Worm (Caenorhabditis elegans): ENCODE measurements around the gene ttr-20.
A peak's percentile ranks its signal among the peaks of the same experiment; 100 is the strongest.

ttr-20 gene

DNA sequence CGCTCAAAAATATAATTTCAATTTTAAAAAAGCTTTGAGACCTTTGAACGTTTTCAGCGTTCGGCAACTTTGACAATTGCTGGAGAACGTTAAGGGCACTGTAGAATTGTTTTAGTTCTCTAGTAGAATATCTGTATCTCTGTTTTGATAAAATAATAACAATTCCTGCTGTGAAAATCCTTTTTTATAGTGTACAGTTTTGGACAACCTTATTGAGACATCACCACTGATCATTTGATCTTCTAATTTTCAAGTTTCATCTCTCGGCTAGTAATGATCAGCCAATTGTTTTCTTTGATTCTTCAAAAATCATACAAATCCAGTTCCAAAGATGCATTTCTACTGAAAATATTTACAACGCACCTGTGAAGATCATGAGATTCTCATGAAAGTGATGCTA is 46.0 kb downstream of the ttr-20 start, which contains the start of gene F15E6.10:
F15E6.10 (plus strand) TSS at position 301 of the 400 bp plus-strand sequence.
- TF ChIP-seq fkh-4 (tag; optimal IDR thresholded peaks at IDR 0.05; ENCODE audit: borderline replicate concordance) (no peak), elt-3 (tag; optimal IDR thresholded peaks at IDR 0.05) (no peak), nhr-28 (tag; optimal IDR thresholded peaks at IDR 0.05) (no peak)

DNA sequence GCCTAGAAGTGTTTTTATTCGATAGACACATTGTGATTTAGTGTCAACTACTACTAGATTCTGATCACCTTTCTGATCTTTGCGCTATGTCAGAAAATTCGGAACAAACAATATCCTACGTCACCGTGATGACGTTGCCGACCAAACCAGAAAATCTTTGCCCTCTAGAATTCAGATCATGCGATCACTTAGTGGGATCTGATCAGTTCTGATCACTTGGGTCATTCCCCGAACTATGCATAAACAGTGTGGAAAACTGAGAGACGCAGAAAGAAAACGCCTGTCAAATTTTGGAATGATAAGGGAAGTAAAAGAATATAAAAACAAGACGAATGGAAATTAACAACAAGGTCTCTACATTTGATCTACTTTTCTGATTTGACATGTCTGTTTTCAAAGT is 48.0 kb downstream of the ttr-20 start, which contains the start of gene F15E6.3:
F15E6.3 (plus strand) TSS at position 344 of the 400 bp plus-strand sequence.
- TF ChIP-seq tlp-1 (tag; optimal IDR thresholded peaks at IDR 0.05) (no peak), mdl-1 (tag; optimal IDR thresholded peaks at IDR 0.05) (peak in 1 of 2 experiments; percentile 66), lin-35 (GFP tag; optimal IDR thresholded peaks at IDR 0.05) (peak in 1 of 2 experiments; percentile 60), blmp-1 (tag; optimal IDR thresholded peaks at IDR 0.05) (peak; percentile 84), C16A3.4 (tag; optimal IDR thresholded peaks at IDR 0.05) (peak; percentile 12), unc-130 (tag; optimal IDR thresholded peaks at IDR 0.05) (peak; percentile 39), xbp-1 (tag; optimal IDR thresholded peaks at IDR 0.05) (peak; percentile 32), snpc-4 (tag; optimal IDR thresholded peaks at IDR 0.05) (no peak), nhr-28 (tag; optimal IDR thresholded peaks at IDR 0.05) (no peak), nhr-71 (tag; optimal IDR thresholded peaks at IDR 0.05) (peak; percentile 70), nhr-84 (tag; optimal IDR thresholded peaks at IDR 0.05) (no peak), nhr-85 (tag) (peak; percentile 94), nhr-90 (tag; optimal IDR thresholded peaks at IDR 0.05; ENCODE audit: poor library complexity) (peak; percentile 24), nhr-11 (tag; optimal IDR thresholded peaks at IDR 0.05) (no peak), lsy-2 (tag; optimal IDR thresholded peaks at IDR 0.05) (peak in 1 of 2 experiments; percentile 42), nhr-19 (GFP tag; conservative IDR thresholded peaks at IDR 0.05) (peak; percentile 40), skn-1 (tag; optimal IDR thresholded peaks at IDR 0.05) (no peak), nhr-20 (tag; optimal IDR thresholded peaks at IDR 0.05) (peak; percentile 79), efl-1 (optimal IDR thresholded peaks at IDR 0.05) (no peak), efl-1 (GFP tag; optimal IDR thresholded peaks at IDR 0.05 in 1 of 2) (no peak), C34B4.2 (tag; optimal IDR thresholded peaks at IDR 0.05) (no peak), elt-3 (tag; optimal IDR thresholded peaks at IDR 0.05) (peak in 4 of 6 experiments; percentile 57 to 97 (median 70)), tbx-2 (tag; optimal IDR thresholded peaks at IDR 0.05) (peak; percentile 46)

Measured in whole organism, L1 larva.